Worm (Caenorhabditis elegans): ENCODE data around the gene T04F8.7.

ce11 chrX:11716463-11716960 is 35.7 kb upstream of the T04F8.7 start, which contains the start of gene C44C10.9:
- TF ChIP-seq eyg-1 (tag; optimal IDR thresholded peaks at IDR 0.05) (no peak), ets-4 (tag; optimal IDR thresholded peaks at IDR 0.05) (no peak), ceh-45 (GFP tag; IDR thresholded peaks at IDR 0.05) (no peak), pha-4 (tag; optimal IDR thresholded peaks at IDR 0.05) (no peak), elt-2 (tag; optimal IDR thresholded peaks at IDR 0.05) (no peak), dve-1 (tag; optimal IDR thresholded peaks at IDR 0.05) (no peak), F13H6.1 (tag; optimal IDR thresholded peaks at IDR 0.05) (no peak)

Data from whole organism, late embryonic.